Fruit fly (Drosophila melanogaster) whole organism, embryonic: ENCODE data around the gene Ocrl.
A peak's percentile ranks its signal among the peaks of the same experiment; 100 is the strongest.

Experiments used
- Atf3 ChIP-seq: fragments of 200-800 bp; sonication (Bioruptor generic); optimal IDR thresholded peaks from 3 replicates; lab custom pipeline; 2016; ENCODE audit warnings: missing biosample characterization, missing genetic modification characterization
- B-H2 ChIP-seq: fragments of 200-800 bp; sonication (Bioruptor generic); optimal IDR thresholded peaks from 2 replicates; lab custom pipeline; 2018; ENCODE audit warnings: missing biosample characterization, mild to moderate bottlenecking, missing genetic modification characterization
- C15 ChIP-seq: fragments of 200-800 bp; sonication (Bioruptor generic); IDR thresholded peaks from 3 replicates; pipeline ENCODE4 v1.3.6; 2022; ENCODE audit warnings: missing biosample characterization, missing genetic modification characterization
- CG10366 ChIP-seq: fragments of 200-800 bp; sonication (Bioruptor generic); IDR thresholded peaks from 2 replicates; pipeline ENCODE4 v1.3.6; 2022; ENCODE audit warnings: missing biosample characterization, missing genetic modification characterization
- CG10543 ChIP-seq: fragments of 200-800 bp; sonication (Bioruptor generic); optimal IDR thresholded peaks from 3 replicates; lab custom pipeline; 2017; ENCODE audit warnings: missing biosample characterization, mild to moderate bottlenecking, missing genetic modification characterization, moderate library complexity
- CG11723 ChIP-seq: fragments of 200-800 bp; sonication (Bioruptor generic); optimal IDR thresholded peaks from 2 replicates; lab custom pipeline; 2017; ENCODE audit warnings: missing biosample characterization, mild to moderate bottlenecking, missing genetic modification characterization
- CG12744 ChIP-seq: fragments of 200-800 bp; sonication (Bioruptor generic); optimal IDR thresholded peaks from 2 replicates; lab custom pipeline; 2016; ENCODE audit warnings: missing biosample characterization, missing genetic modification characterization
- CG13296 ChIP-seq: fragments of 200-800 bp; sonication (Bioruptor generic); optimal IDR thresholded peaks from 3 replicates; lab custom pipeline; 2018; ENCODE audit warnings: missing biosample characterization, mild to moderate bottlenecking, missing genetic modification characterization
- CG1603 ChIP-seq: fragments of 200-800 bp; sonication (Bioruptor generic); optimal IDR thresholded peaks from 2 replicates; lab custom pipeline; 2019; ENCODE audit warnings: missing biosample characterization, mild to moderate bottlenecking, missing genetic modification characterization, moderate library complexity
- CG17361 ChIP-seq: fragments of 200-800 bp; sonication (Bioruptor generic); IDR thresholded peaks from 3 replicates; pipeline ENCODE4 v1.3.6; 2022; ENCODE audit warnings: missing biosample characterization, missing genetic modification characterization
- CG17829 ChIP-seq: fragments of 200-800 bp; optimal IDR thresholded peaks from 2 replicates; lab custom pipeline; 2019; ENCODE audit warnings: missing biosample characterization, mild to moderate bottlenecking, missing genetic modification characterization, moderate library complexity
- CG1792 ChIP-seq: fragments of 200-800 bp; sonication (Bioruptor generic); optimal IDR thresholded peaks from 2 replicates; lab custom pipeline; 2016; ENCODE audit warnings: missing biosample characterization, missing genetic modification characterization
- CG18011 ChIP-seq: fragments of 200-800 bp; sonication (Bioruptor generic); optimal IDR thresholded peaks from 2 replicates; lab custom pipeline; 2017; ENCODE audit warnings: missing biosample characterization, missing genetic modification characterization, mild to moderate bottlenecking, moderate library complexity, missing genotype
- CG18476 ChIP-seq: fragments of 200-800 bp; sonication (Bioruptor generic); optimal IDR thresholded peaks from 2 replicates; lab custom pipeline; 2016; ENCODE audit warnings: missing biosample characterization, mild to moderate bottlenecking, missing genetic modification characterization
- CG18599 ChIP-seq: fragments of 200-800 bp; sonication (Bioruptor generic); optimal IDR thresholded peaks from 3 replicates; lab custom pipeline; 2017; ENCODE audit warnings: missing biosample characterization, missing genetic modification characterization, mild to moderate bottlenecking, moderate library complexity, missing genetic modification reagents
- CG2199 ChIP-seq: fragments of 200-800 bp; sonication (Bioruptor generic); IDR thresholded peaks from 3 replicates; pipeline ENCODE4 v1.3.6; 2022; ENCODE audit warnings: missing biosample characterization, missing genetic modification characterization
- CG3065 ChIP-seq: fragments of 200-800 bp; sonication (Bioruptor generic); optimal IDR thresholded peaks from 2 replicates; lab custom pipeline; 2016; ENCODE audit warnings: missing biosample characterization, missing genetic modification characterization
- CG33213 ChIP-seq: fragments of 200-800 bp; sonication (Bioruptor generic); optimal IDR thresholded peaks from 3 replicates; lab custom pipeline; 2016; ENCODE audit warnings: missing biosample characterization, missing genetic modification characterization
- CG33557 ChIP-seq: fragments of 200-800 bp; sonication (Bioruptor generic); optimal IDR thresholded peaks from 2 replicates; lab custom pipeline; 2019; ENCODE audit warnings: missing biosample characterization, mild to moderate bottlenecking, missing genetic modification characterization, moderate library complexity
- CG4424 ChIP-seq: fragments of 200-800 bp; sonication (Bioruptor generic); optimal IDR thresholded peaks from 3 replicates; lab custom pipeline; 2016; ENCODE audit warnings: missing biosample characterization, missing genetic modification characterization
- CG7556 ChIP-seq: fragments of 200-800 bp; sonication (Bioruptor generic); optimal IDR thresholded peaks from 2 replicates; lab custom pipeline; 2017; ENCODE audit warnings: missing biosample characterization, mild to moderate bottlenecking, missing genetic modification characterization
- CG8290 ChIP-seq, 3 experiments: fragments of 200-800 bp; sonication (Bioruptor generic); optimal IDR thresholded peaks; 2 replicates each; lab custom pipeline; 2016 to 2019; ENCODE audit warnings: missing biosample characterization in 3 of 3, missing genetic modification characterization in 3 of 3, mild to moderate bottlenecking in 2 of 3, moderate library complexity in 1 of 3
- CG8478 ChIP-seq: fragments of >200 bp; optimal IDR thresholded peaks from 2 replicates; lab custom pipeline; 2018
- CG9932 ChIP-seq: fragments of 200-800 bp; sonication (Bioruptor generic); IDR thresholded peaks from 2 replicates; pipeline ENCODE4 v1.3.6; 2022; ENCODE audit warnings: missing biosample characterization, missing genetic modification characterization
- Dad ChIP-seq: fragments of 200-800 bp; sonication (Bioruptor generic); optimal IDR thresholded peaks from 3 replicates; lab custom pipeline; 2016; ENCODE audit warnings: missing biosample characterization, missing genetic modification characterization
- Dbx ChIP-seq: fragments of 200-800 bp; sonication (Bioruptor generic); IDR thresholded peaks from 3 replicates; pipeline ENCODE4 v1.3.6; 2022; ENCODE audit warnings: missing biosample characterization, missing genetic modification characterization
- Doc3 ChIP-seq: fragments of 200-800 bp; sonication (Bioruptor generic); IDR thresholded peaks from 3 replicates; pipeline ENCODE4 v1.3.6; 2022; ENCODE audit warnings: missing biosample characterization, missing genetic modification characterization; ENCODE audit not compliant: partially characterized antibody
- MBD-R2 ChIP-seq: fragments of 200-800 bp; sonication (Bioruptor generic); IDR thresholded peaks from 2 replicates; pipeline ENCODE4 v1.3.6; 2022; ENCODE audit warnings: missing biosample characterization, missing genetic modification characterization
- Max ChIP-seq: fragments of 200-800 bp; sonication (Bioruptor generic); optimal IDR thresholded peaks from 2 replicates; lab custom pipeline; 2016; ENCODE audit warnings: missing biosample characterization, mild to moderate bottlenecking, missing genetic modification characterization
- Nf-YA ChIP-seq: fragments of 200-800 bp; sonication (Bioruptor generic); IDR thresholded peaks from 2 replicates; pipeline ENCODE4 v1.3.6; 2022; ENCODE audit warnings: missing biosample characterization, missing genetic modification characterization
- NfI ChIP-seq: fragments of 200-800 bp; sonication (Bioruptor generic); optimal IDR thresholded peaks from 3 replicates; lab custom pipeline; 2018; ENCODE audit warnings: missing biosample characterization, mild to moderate bottlenecking, missing genetic modification characterization, moderate library complexity
- PHDP ChIP-seq: fragments of 200-800 bp; sonication (Bioruptor generic); optimal IDR thresholded peaks from 3 replicates; lab custom pipeline; 2018; ENCODE audit warnings: missing biosample characterization, mild to moderate bottlenecking, missing genetic modification characterization, moderate library complexity
- TFAM ChIP-seq: fragments of 200-800 bp; sonication (Bioruptor generic); optimal IDR thresholded peaks from 2 replicates; lab custom pipeline; 2017; ENCODE audit warnings: missing biosample characterization, missing genetic modification characterization, inconsistent platforms
- Xrp1 ChIP-seq: fragments of 200-800 bp; sonication (Bioruptor generic); IDR thresholded peaks from 2 replicates; pipeline ENCODE4 v1.3.6; 2022; ENCODE audit warnings: missing biosample characterization, missing genetic modification characterization
- chinmo ChIP-seq: fragments of 200-800 bp; sonication (Bioruptor generic); IDR thresholded peaks from 4 replicates; pipeline ENCODE4 v1.3.6; 2022; ENCODE audit warnings: missing biosample characterization, missing genetic modification characterization; ENCODE audit not compliant: partially characterized antibody
- dmrt11E ChIP-seq: fragments of 200-800 bp; sonication (Bioruptor generic); optimal IDR thresholded peaks from 3 replicates; lab custom pipeline; 2018; ENCODE audit warnings: missing biosample characterization, mild to moderate bottlenecking, missing genetic modification characterization, moderate library complexity
- eve ChIP-seq, 2 experiments: fragments of >200 bp; optimal IDR thresholded peaks; 2 replicates each; lab custom pipeline; 2017; ENCODE audit warnings: missing biosample characterization in 2 of 2, missing genetic modification characterization in 2 of 2
- eyg ChIP-seq: fragments of 200-800 bp; sonication (Bioruptor generic); optimal IDR thresholded peaks from 3 replicates; lab custom pipeline; 2016; ENCODE audit warnings: missing biosample characterization, missing genetic modification characterization
- gsb ChIP-seq: fragments of 200-800 bp; sonication (Bioruptor generic); IDR thresholded peaks from 2 replicates; pipeline ENCODE4 v1.3.6; 2022; ENCODE audit warnings: missing biosample characterization, missing genetic modification characterization
- kah ChIP-seq: fragments of 200-800 bp; sonication (Bioruptor generic); optimal IDR thresholded peaks from 2 replicates; lab custom pipeline; 2018; ENCODE audit warnings: missing biosample characterization, mild to moderate bottlenecking, missing genetic modification characterization
- nau ChIP-seq: fragments of 200-800 bp; sonication (Bioruptor generic); optimal IDR thresholded peaks from 3 replicates; lab custom pipeline; 2017; ENCODE audit warnings: missing biosample characterization, mild to moderate bottlenecking, missing genetic modification characterization, missing genetic modification reagents
- nerfin-1 ChIP-seq: fragments of 200-800 bp; sonication (Bioruptor generic); optimal IDR thresholded peaks from 3 replicates; lab custom pipeline; 2019; ENCODE audit warnings: missing biosample characterization, mild to moderate bottlenecking, missing genetic modification characterization, moderate library complexity
- nom ChIP-seq: fragments of 200-800 bp; sonication (Bioruptor generic); optimal IDR thresholded peaks from 2 replicates; lab custom pipeline; 2017; ENCODE audit warnings: missing biosample characterization, missing genetic modification characterization, mild to moderate bottlenecking, moderate library complexity, missing genetic modification reagents
- oc ChIP-seq: fragments of 200-800 bp; sonication (Bioruptor generic); optimal IDR thresholded peaks from 2 replicates; lab custom pipeline; 2018; ENCODE audit warnings: missing biosample characterization, mild to moderate bottlenecking, missing genetic modification characterization, moderate library complexity
- phol ChIP-seq: fragments of 200-800 bp; sonication (Bioruptor generic); optimal IDR thresholded peaks from 3 replicates; lab custom pipeline; 2018; ENCODE audit warnings: missing biosample characterization, mild to moderate bottlenecking, missing genetic modification characterization, moderate library complexity
- psq ChIP-seq: fragments of 200-800 bp; sonication (Bioruptor generic); optimal IDR thresholded peaks from 2 replicates; lab custom pipeline; 2017; ENCODE audit warnings: missing biosample characterization, missing genetic modification characterization
- stc ChIP-seq: fragments of 200-800 bp; sonication (Bioruptor generic); IDR thresholded peaks from 2 replicates; pipeline ENCODE4 v1.3.6; 2022; ENCODE audit warnings: missing biosample characterization, missing genetic modification characterization
- zen2 ChIP-seq: fragments of 200-800 bp; sonication (Bioruptor generic); IDR thresholded peaks from 3 replicates; pipeline ENCODE4 v1.3.6; 2022; ENCODE audit warnings: missing biosample characterization, missing genetic modification characterization; ENCODE audit not compliant: partially characterized antibody
- zfh2 ChIP-seq: fragments of 200-800 bp; sonication (Bioruptor generic); optimal IDR thresholded peaks from 2 replicates; lab custom pipeline; 2016; ENCODE audit warnings: missing biosample characterization, missing genetic modification characterization

The Ocrl gene

dm6 chrX:1963591-1964216 lies 40.9 kb downstream of the Ocrl start (continued):
- TF ChIP-seq stc (GFP tag; lab: Robert Waterston, UW) = peak; percentile 94
- peak; percentile 92 for TF ChIP-seq CG33213 (GFP tag; lab: Kevin White, UChicago)
- TF ChIP-seq CG3065 (GFP tag; lab: Kevin White, UChicago) = peak; percentile 78
- peak; percentile 91 for TF ChIP-seq gsb (GFP tag; lab: Robert Waterston, UW)
- TF ChIP-seq kah (GFP tag; lab: Kevin White, UChicago) = peak; percentile 86
- peak; percentile 90 for TF ChIP-seq Atf3 (GFP tag; lab: Kevin White, UChicago)
- no peak for TF ChIP-seq Doc3 (GFP tag; lab: Robert Waterston, UW)
- peak; percentile 72 for TF ChIP-seq psq (GFP tag; lab: Kevin White, UChicago)
- peak; percentile 89 for TF ChIP-seq CG17361 (GFP tag; lab: Robert Waterston, UW)
- TF ChIP-seq CG1603 (tag; lab: Kevin White, UChicago) = peak; percentile 97
- peak; percentile 93 for TF ChIP-seq CG4424 (GFP tag; lab: Kevin White, UChicago)
- TF ChIP-seq CG10543 (GFP tag; lab: Kevin White, UChicago) = peak; percentile 97
- TF ChIP-seq CG13296 = peak; percentile 93
- TF ChIP-seq CG33557 (GFP tag; lab: Kevin White, UChicago) = peak; percentile 13
- peak; percentile 92 for TF ChIP-seq phol (tag; lab: Kevin White, UChicago)
- TF ChIP-seq Dad = peak; percentile 87
- peak; percentile 42 for TF ChIP-seq nom
- TF ChIP-seq TFAM (GFP tag; lab: Kevin White, UChicago) = peak; percentile 79
- TF ChIP-seq chinmo (GFP tag; lab: Robert Waterston, UW) = peak; percentile 64; the same call in 1 of the 4 replicates
- peak; percentile 78 for TF ChIP-seq eyg (GFP tag; lab: Kevin White, UChicago)
- peak; percentile 87 for TF ChIP-seq CG18476 (GFP tag; lab: Kevin White, UChicago)
- TF ChIP-seq zfh2 (GFP tag; lab: Kevin White, UChicago) = peak; percentile 88
- peak; percentile 88 for TF ChIP-seq C15 (GFP tag; lab: Robert Waterston, UW)
- TF ChIP-seq dmrt11E (tag; lab: Kevin White, UChicago) = peak; percentile 33
- TF ChIP-seq nerfin-1 (tag; lab: Kevin White, UChicago) = peak; percentile 90
- peak; percentile 96 for TF ChIP-seq NfI (GFP tag; lab: Kevin White, UChicago)
- TF ChIP-seq CG2199 (GFP tag; lab: Robert Waterston, UW) = peak; percentile 96
- TF ChIP-seq PHDP (tag; lab: Kevin White, UChicago) = peak; percentile 93
- TF ChIP-seq Dbx (GFP tag; lab: Robert Waterston, UW) = peak; percentile 90
- TF ChIP-seq Nf-YA (GFP tag; lab: Robert Waterston, UW) = peak; percentile 90
- TF ChIP-seq MBD-R2 (GFP tag; lab: Robert Waterston, UW) = peak; percentile 80
- TF ChIP-seq Xrp1 (GFP tag; lab: Robert Waterston, UW) = peak; percentile 95
- TF ChIP-seq CG8290 (GFP tag; optimal IDR thresholded peaks at IDR 0.05; lab: Kevin White, UChicago) = peak; percentile 47
- TF ChIP-seq CG8290 (tag; optimal IDR thresholded peaks at IDR 0.05; lab: Kevin White, UChicago) = peak; percentile 41 to 99
- TF ChIP-seq Max (GFP tag; lab: Kevin White, UChicago) = peak; percentile 86
- TF ChIP-seq CG1792 (GFP tag; lab: Kevin White, UChicago) = peak; percentile 90
- peak; percentile 92 for TF ChIP-seq CG7556 (GFP tag; lab: Kevin White, UChicago)
- no peak for TF ChIP-seq zen2 (GFP tag; lab: Robert Waterston, UW)
- peak in 1 of 2 experiments; percentile 91 for TF ChIP-seq eve (GFP tag; optimal IDR thresholded peaks at IDR 0.05; lab: Kevin White, UChicago)
- peak; percentile 94 for TF ChIP-seq CG11723 (GFP tag; lab: Kevin White, UChicago)
- peak; percentile 72 for TF ChIP-seq CG18011 (GFP tag; lab: Kevin White, UChicago)
- peak; percentile 90 for TF ChIP-seq nau (GFP tag; lab: Kevin White, UChicago)
- peak; percentile 82 for TF ChIP-seq CG12744 (GFP tag; lab: Kevin White, UChicago)
- peak; percentile 94 for TF ChIP-seq CG18599 (GFP tag; lab: Kevin White, UChicago)
- TF ChIP-seq CG8478 (lab: Kevin White, UChicago) = no peak
- peak; percentile 88 for TF ChIP-seq CG9932 (GFP tag; lab: Robert Waterston, UW)
- TF ChIP-seq oc (tag; lab: Kevin White, UChicago) = peak; percentile 96
- peak; percentile 88 for TF ChIP-seq CG17829
- TF ChIP-seq CG10366 (GFP tag; lab: Robert Waterston, UW) = peak; percentile 97
- TF ChIP-seq B-H2 (GFP tag; lab: Kevin White, UChicago) = peak; percentile 92
